Fruit fly (Drosophila melanogaster): ENCODE data around the gene CG31743.

CG31743 gene

DNA sequence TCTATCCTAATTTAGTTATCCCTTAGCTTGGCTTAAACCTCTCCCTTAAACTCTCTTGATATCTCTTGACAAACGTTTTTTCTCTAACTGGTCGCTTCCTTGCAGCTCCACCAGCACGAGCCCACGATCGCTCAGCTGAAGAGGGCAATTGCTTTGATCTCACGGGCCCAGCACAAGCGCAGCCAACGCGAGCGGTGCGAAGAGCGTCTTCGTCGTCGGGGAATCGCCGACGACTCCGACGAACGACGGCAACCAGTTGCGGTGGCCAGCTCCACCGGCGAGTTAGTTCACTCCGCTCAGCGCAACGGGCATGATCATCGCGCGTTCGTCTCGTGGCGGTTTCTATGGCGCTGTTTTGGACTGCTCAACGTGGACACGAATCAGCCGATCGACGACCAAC is 1.6 kb downstream of the CG31743 start:
- TF ChIP-seq Dif (GFP tag; optimal IDR thresholded peaks at IDR 0.05; ENCODE audit: partially characterized antibody) (peak; percentile 83), dmrt93B (GFP tag; optimal IDR thresholded peaks at IDR 0.05) (no peak), Hr83 (GFP tag; optimal IDR thresholded peaks at IDR 0.05; ENCODE audit: poor library complexity, severe bottlenecking) (peak; percentile 52), h (GFP tag; optimal IDR thresholded peaks at IDR 0.05) (peak; percentile 13), CrebA (GFP tag; optimal IDR thresholded peaks at IDR 0.05; ENCODE audit: borderline replicate concordance) (no peak), br (GFP tag; optimal IDR thresholded peaks at IDR 0.05) (peak; percentile 4), foxo (GFP tag; optimal IDR thresholded peaks at IDR 0.05) (peak in 1 of 2 experiments; percentile 8), brk (GFP tag; optimal IDR thresholded peaks at IDR 0.05) (no peak), Vsx2 (GFP tag; optimal IDR thresholded peaks at IDR 0.05; ENCODE audit: partially characterized antibody) (peak; percentile 14), rgr (GFP tag; optimal IDR thresholded peaks at IDR 0.05) (peak; percentile 48), dl (GFP tag; optimal IDR thresholded peaks at IDR 0.05; ENCODE audit: insufficient read depth in 1 of 2, partially characterized antibody in 2 of 2) (peak; percentile 62 to 74), woc (GFP tag; optimal IDR thresholded peaks at IDR 0.05) (peak; percentile 29), lola (GFP tag; optimal IDR thresholded peaks at IDR 0.05) (no peak), Rel (GFP tag; optimal IDR thresholded peaks at IDR 0.05) (no peak), Rel (tag; optimal IDR thresholded peaks at IDR 0.05) (peak; percentile 29)

DNA sequence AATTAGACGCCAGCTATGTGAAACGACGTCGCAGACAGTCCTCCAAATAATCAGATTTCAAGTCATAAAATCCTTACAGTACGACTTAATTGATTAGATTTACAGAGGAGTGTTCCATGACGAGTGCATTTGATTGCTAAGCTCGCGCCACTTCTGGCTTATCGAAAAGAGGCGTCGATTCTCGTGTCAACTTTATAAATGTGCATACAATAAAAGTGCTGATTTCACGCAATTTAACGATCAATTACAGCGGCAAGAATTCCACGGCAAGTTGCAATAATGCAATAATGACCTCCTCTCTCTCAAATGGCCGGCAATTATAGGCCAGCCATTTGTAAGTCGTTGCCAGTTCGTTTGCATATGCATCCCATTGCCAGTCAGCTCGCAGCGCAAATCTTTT is 3.1 kb downstream of the CG31743 start:
- TF ChIP-seq Sp1 (GFP tag; optimal IDR thresholded peaks at IDR 0.05), result no peak
- TF ChIP-seq dl (GFP tag; optimal IDR thresholded peaks at IDR 0.05; ENCODE audit: insufficient read depth in 1 of 2, partially characterized antibody in 2 of 2), result no peak
- no peak for TF ChIP-seq Myc (optimal IDR thresholded peaks at IDR 0.05)
- no peak for TF ChIP-seq sv (GFP tag; optimal IDR thresholded peaks at IDR 0.05)

DNA sequence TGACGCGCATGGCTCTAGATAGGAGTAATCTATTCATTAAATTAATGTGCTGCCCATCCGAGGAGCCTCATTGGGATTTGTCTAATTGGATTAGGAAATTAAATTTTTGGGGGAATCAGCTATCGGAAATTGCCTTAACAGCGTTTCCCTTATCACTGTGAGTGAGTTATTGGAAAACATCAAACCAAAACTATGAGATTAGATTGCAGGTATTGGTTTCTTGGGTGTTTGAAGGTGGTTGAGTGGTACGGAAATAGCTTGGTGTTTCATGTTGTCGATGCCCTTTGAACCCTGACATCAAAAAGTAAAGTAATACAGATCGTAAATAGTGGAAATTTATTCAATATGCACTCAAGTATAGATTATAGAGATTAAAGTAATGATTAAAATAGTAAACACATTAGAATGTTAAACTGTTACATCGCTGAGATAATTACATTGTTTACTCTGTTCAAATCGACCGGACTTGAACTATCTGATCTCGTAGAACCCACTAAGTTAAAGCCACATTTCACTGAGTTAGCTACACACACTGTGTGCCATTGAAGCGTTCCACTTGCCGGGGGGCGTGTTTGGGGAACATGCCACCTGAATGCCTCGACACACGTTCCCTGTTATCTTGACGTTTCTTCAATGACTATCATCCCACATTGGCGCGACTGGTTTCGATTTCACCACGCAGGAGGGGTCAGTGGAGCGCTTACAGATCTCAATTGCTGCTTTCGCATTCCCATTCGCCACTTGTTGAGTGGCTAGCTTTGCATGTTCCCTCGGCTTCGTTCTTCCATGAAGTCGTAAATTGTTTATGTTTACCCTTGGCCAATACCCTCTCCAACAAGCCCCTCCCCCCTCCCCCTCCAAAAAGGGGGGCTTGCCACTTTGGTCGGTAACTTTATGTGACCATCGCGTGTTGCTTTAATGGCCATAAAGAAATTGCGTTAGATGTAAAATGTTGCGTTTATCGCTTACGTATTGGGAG is 3.8 kb downstream of the CG31743 start:
- TF ChIP-seq usp (GFP tag; optimal IDR thresholded peaks at IDR 0.05) (no peak), Hnf4 (GFP tag; optimal IDR thresholded peaks at IDR 0.05) (no peak), Hr78 (GFP tag; optimal IDR thresholded peaks at IDR 0.05) (no peak), Abd-B (GFP tag; optimal IDR thresholded peaks at IDR 0.05) (no peak), Sp1 (GFP tag; optimal IDR thresholded peaks at IDR 0.05) (no peak), ey (GFP tag; optimal IDR thresholded peaks at IDR 0.05) (no peak), Dif (GFP tag; optimal IDR thresholded peaks at IDR 0.05; ENCODE audit: partially characterized antibody) (no peak)

DNA sequence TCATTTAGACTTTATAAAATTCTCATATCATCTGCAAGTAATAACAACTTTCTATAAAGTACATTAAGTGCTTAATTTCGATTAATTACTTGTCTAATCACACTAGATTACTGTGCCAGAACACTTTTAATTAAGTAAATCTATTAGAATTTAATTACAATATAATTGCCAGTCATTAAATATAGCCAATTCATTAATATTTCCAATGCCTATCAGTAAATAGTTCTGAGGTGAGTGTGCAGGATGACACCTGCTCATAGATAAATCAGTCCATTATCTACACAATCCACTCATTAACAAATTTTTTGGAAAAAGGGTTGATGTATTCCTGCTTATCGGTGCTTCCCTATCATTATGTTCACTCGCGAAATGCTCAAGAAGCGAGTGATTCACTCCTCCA is 5.4 kb downstream of the CG31743 start:
- TF ChIP-seq ey (GFP tag; optimal IDR thresholded peaks at IDR 0.05) (no peak), CG32264 (GFP tag; optimal IDR thresholded peaks at IDR 0.05) (no peak), br (GFP tag; optimal IDR thresholded peaks at IDR 0.05) (no peak), sage (GFP tag; optimal IDR thresholded peaks at IDR 0.05) (no peak), jim (GFP tag; optimal IDR thresholded peaks at IDR 0.05) (no peak), dsf (GFP tag; optimal IDR thresholded peaks at IDR 0.05; ENCODE audit: borderline replicate concordance) (no peak), Jra (GFP tag; optimal IDR thresholded peaks at IDR 0.05) (no peak), GATAd (GFP tag; optimal IDR thresholded peaks at IDR 0.05) (no peak)

DNA sequence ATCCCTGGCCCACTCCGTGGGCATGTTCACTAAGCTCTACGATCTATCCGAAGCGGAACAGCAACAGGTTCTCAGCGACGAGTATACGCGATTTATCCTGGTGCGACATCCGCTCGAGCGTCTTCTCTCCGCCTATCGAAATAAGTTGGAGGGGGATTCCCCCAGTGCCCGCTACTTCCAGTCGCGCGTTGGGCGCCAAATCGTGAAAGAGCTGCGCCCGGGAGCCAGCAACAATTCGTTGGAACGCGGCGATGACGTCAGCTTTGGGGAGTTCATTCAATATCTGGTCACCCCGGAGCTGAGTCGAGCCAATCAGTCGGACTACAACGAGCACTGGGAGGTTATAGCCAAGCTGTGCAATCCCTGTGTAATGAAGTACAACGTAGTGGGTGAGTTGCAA is 6.0 kb downstream of the CG31743 start:
- TF ChIP-seq pan (optimal IDR thresholded peaks at IDR 0.05) (no peak), Rel (GFP tag; optimal IDR thresholded peaks at IDR 0.05) (no peak), Rel (tag; optimal IDR thresholded peaks at IDR 0.05) (peak; percentile 59), Dif (GFP tag; optimal IDR thresholded peaks at IDR 0.05; ENCODE audit: partially characterized antibody) (no peak), dl (GFP tag; optimal IDR thresholded peaks at IDR 0.05; ENCODE audit: insufficient read depth in 1 of 2, partially characterized antibody in 2 of 2) (no peak)
